Worm (Caenorhabditis elegans): Measurements from ENCODE around the gene F54B11.10.
A peak's percentile ranks its signal among the peaks of the same experiment; 100 is the strongest.

Gene F54B11.10

DNA sequence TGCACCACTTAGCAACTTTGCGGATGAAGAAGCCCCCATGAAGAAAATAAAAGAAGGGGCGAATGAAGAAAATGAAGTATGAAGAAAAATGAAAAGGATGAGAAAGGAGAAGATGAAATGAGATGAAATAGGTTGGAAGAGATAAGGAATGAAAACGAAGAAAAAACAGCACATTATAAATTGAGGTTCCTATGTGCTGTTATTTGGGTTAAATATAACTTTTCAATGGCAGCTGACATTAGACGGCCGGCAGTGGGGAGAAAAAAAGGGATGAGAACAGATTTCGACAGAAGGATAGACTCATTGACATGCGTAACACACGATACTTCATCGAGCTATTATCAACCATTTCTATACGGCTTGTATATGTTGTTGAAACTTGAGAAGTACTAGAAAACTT lies 20.0 kb upstream of the F54B11.10 start:
- TF ChIP-seq Y56A3A.18 (GFP tag; IDR thresholded peaks at IDR 0.05) (no peak), cebp-2 (GFP tag; IDR thresholded peaks at IDR 0.05) (no peak)

DNA sequence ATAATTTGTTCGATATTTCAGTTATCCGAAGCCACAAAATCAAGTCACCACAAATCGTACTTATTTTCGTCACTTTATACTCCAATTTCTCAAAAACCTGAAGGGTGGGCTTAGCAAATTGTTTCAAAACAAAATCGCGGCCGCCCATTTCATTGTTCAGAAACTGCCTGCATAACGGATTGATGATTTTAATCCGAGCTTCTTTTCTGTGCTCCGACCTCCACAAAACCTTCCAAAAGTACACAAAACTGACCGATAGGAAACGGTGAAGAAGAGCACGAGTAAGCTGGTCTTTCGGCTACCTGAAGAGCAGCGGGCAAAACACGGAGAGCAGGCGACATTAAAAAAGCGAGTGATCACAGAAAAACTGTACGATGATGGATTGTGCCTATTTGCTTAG lies 15.5 kb upstream of the F54B11.10 start, which contains the start of gene R01E6.2:
Gene R01E6.2 (minus strand): TSS at position 101 of the 400 bp plus-strand sequence.
- TF ChIP-seq lir-1 (GFP tag; conservative IDR thresholded peaks at IDR 0.05) (no peak), mel-28 (tag; optimal IDR thresholded peaks at IDR 0.05; ENCODE audit: borderline replicate concordance) (no peak), lsl-1 (GFP tag; optimal IDR thresholded peaks at IDR 0.05) (no peak), ztf-18 (tag; optimal IDR thresholded peaks at IDR 0.05) (no peak)

DNA sequence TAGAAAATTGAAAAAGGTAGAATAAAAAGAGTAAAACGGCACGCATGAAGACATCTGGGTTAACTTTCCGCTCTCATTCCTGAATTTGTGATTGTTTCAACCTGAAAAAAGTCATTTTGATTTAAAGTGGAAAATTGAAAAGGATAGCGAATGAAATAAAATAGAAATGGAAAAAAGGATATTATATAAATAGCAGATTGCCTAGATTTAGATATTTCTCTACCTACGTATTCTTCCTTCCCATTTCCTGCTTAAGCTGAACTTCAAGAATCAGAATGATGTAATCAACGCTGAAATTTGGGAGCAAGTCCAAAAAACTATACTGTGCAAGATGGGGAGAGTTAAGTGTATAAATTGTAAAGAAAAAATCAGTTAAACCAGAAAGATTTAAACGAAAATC lies 12.1 kb upstream of the F54B11.10 start, which contains the start of gene R01E6.7:
Gene R01E6.7 (minus strand): TSS at position 101 of the 400 bp plus-strand sequence.
- TF ChIP-seq egrh-3 (GFP tag; IDR thresholded peaks at IDR 0.05) (no peak), ztf-26 (tag; optimal IDR thresholded peaks at IDR 0.05) (no peak), B0019.2 (GFP tag; conservative IDR thresholded peaks at IDR 0.05) (no peak), lsl-1 (GFP tag; optimal IDR thresholded peaks at IDR 0.05) (no peak), F39B2.1 (GFP tag; IDR thresholded peaks at IDR 0.05) (no peak), lin-40 (tag; optimal IDR thresholded peaks at IDR 0.05) (no peak), ama-1 (optimal IDR thresholded peaks at IDR 0.05) (no peak), ama-1 (GFP tag; optimal IDR thresholded peaks at IDR 0.05) (no peak), madf-6 (GFP tag; IDR thresholded peaks at IDR 0.05) (no peak), Y79H2A.3 (GFP tag; conservative IDR thresholded peaks at IDR 0.05) (no peak), F10E7.11 (tag; optimal IDR thresholded peaks at IDR 0.05) (no peak), somi-1 (GFP tag; optimal IDR thresholded peaks at IDR 0.05) (no peak), fkh-3 (tag; optimal IDR thresholded peaks at IDR 0.05) (no peak), chd-7 (tag; optimal IDR thresholded peaks at IDR 0.05) (no peak), tlf-1 (GFP tag; optimal IDR thresholded peaks at IDR 0.05) (no peak), ceh-40 (GFP tag; IDR thresholded peaks at IDR 0.05) (no peak), ztf-28 (GFP tag; IDR thresholded peaks at IDR 0.05) (no peak), nhr-179 (tag; optimal IDR thresholded peaks at IDR 0.05) (no peak), B0035.1 (tag; optimal IDR thresholded peaks at IDR 0.05) (no peak)

DNA sequence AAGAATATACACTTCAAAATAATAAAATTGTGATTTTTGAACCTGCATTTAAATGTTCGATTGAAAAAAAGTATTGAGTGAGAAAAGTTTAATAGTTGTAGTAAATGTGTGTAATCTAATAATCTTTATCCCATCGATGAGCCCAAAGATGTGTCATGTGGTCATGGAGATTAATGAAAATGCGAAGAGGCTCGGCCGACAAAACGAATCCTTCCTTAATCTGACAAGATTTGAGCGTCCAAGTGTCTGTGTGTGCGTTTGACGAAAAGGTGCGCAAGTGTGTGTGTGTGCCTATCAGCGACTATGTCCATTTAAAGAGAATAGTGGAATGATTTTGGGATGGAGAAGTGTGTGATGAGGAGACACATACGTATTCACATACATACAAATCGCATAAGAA lies 7.9 kb upstream of the F54B11.10 start:
- TF ChIP-seq tbx-9 (tag; optimal IDR thresholded peaks at IDR 0.05; ENCODE audit: borderline replicate concordance), result no peak

DNA sequence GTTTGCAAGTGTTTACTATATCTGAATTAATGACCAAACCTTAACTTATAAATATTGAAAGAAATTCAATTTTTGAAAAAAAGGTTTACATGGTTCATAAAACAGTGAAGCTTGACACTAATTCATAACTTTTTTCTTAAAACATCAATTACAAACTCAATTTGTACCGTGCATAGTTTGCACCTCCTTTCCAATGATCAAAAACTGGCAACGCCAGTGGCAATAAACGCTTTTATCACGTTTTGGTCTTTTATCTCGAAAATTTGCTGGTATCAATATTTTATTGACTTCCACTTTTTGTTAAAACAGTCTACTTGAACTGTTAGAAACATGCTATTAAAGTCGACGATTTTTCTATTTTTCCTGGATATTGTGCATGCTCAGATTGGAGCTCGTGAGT lies 3.4 kb upstream of the F54B11.10 start, which contains the start of gene F54B11.11:
Gene F54B11.11 (plus strand): TSS at position 301 of the 400 bp plus-strand sequence.
- TF ChIP-seq nhr-80 (tag; optimal IDR thresholded peaks at IDR 0.05), result peak; percentile 45
- TF ChIP-seq nhr-120 (GFP tag; IDR thresholded peaks at IDR 0.05), result no peak

DNA sequence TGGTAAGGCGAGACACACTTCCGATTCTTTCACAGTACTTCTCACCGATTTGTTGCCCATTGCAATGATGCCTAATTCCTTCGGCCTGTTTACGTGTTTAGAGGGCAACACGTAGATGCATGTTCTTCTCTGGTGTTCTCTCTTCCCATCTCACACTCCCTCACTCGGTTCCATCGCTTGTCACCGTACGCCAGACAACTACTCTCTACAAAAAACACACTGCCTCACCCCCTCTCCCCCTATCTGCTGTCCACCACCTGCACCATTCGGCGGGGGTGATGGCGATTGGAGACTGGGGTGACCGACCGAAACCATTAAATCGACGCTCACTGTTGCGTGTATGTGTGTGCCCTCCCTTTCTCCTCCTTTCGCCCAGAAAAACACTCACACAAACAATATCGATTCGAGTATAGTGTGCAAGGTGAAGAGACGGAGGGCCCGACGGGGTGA lies 2.0 kb downstream of the F54B11.10 start:
- TF ChIP-seq nhr-80 (tag; optimal IDR thresholded peaks at IDR 0.05), result peak; percentile 53
- peak; percentile 12 for TF ChIP-seq ceh-27 (GFP tag; optimal IDR thresholded peaks at IDR 0.05)
- peak; percentile 63 for TF ChIP-seq F52B5.7 (tag; optimal IDR thresholded peaks at IDR 0.05)
- TF ChIP-seq gei-17 (GFP tag; optimal IDR thresholded peaks at IDR 0.05), result peak; percentile 33
- no peak for TF ChIP-seq hrde-1 (tag; optimal IDR thresholded peaks at IDR 0.05; ENCODE audit: borderline replicate concordance)
- peak; percentile 38 for TF ChIP-seq mcd-1 (GFP tag; IDR thresholded peaks at IDR 0.05)
- TF ChIP-seq chd-7 (tag; optimal IDR thresholded peaks at IDR 0.05), result no peak
- peak; percentile 59 for TF ChIP-seq egrh-3 (GFP tag; IDR thresholded peaks at IDR 0.05)
- TF ChIP-seq lin-26 (GFP tag; IDR thresholded peaks at IDR 0.05), result 0 out of 2 replicates have a peak, but pooled peaks have one; percentile 45
- TF ChIP-seq him-1 (tag; optimal IDR thresholded peaks at IDR 0.05), result no peak
- TF ChIP-seq die-1 (tag; optimal IDR thresholded peaks at IDR 0.05), result peak; percentile 16
- TF ChIP-seq lin-54 (GFP tag; optimal IDR thresholded peaks at IDR 0.05), result peak; percentile 5
- 0 out of 2 replicates have a peak, but pooled peaks have one; percentile 55 for TF ChIP-seq aptf-2 (GFP tag; conservative IDR thresholded peaks at IDR 0.05)
- TF ChIP-seq snpc-4 (GFP tag; optimal IDR thresholded peaks at IDR 0.05), result no peak
- peak in 2 of 4 experiments; percentile 7 to 52 for TF ChIP-seq snpc-4 (tag; optimal IDR thresholded peaks at IDR 0.05)
- TF ChIP-seq hmg-1.2 (GFP tag; IDR thresholded peaks at IDR 0.05), result peak; percentile 48; the same call in 1 of the 2 replicates
- TF ChIP-seq ztf-25 (GFP tag; IDR thresholded peaks at IDR 0.05), result no peak
- TF ChIP-seq F10E7.11 (tag; optimal IDR thresholded peaks at IDR 0.05), result no peak
- TF ChIP-seq B0336.3 (GFP tag; IDR thresholded peaks at IDR 0.05), result no peak

Measured in whole organism, young adult.